Worm (Caenorhabditis elegans): ENCODE results near the gene grd-8.

Gene grd-8

DNA sequence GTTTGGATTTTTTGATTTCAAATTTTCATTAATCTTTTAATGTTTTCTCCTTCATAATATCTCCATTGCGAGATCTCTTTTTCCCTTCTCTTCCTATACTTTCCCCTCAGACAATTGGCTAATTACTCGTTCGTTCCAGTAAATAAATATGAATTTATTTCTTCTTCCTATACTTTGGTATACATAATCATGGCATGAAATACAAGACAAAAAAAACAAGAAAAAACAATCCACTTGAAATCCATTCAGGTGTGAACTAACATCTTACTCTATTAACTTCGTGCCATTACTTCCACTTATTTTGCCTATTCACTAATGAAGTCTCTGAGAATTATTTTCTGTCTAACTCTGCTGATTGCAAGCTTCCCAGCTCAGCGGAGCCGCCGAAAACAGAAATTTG is at the start of gene grd-8:
TSS of gene grd-8 (plus strand) at position 301 of the 400 bp plus-strand sequence.
- no peak for TF ChIP-seq sem-2 (GFP tag; optimal IDR thresholded peaks at IDR 0.05)
- TF ChIP-seq nhr-237 (tag; optimal IDR thresholded peaks at IDR 0.05) = no peak
- no peak for TF ChIP-seq elt-1 (tag; optimal IDR thresholded peaks at IDR 0.05; ENCODE audit: borderline replicate concordance, insufficient read depth)
- TF ChIP-seq mab-5 (tag; optimal IDR thresholded peaks at IDR 0.05) = no peak
- no peak for TF ChIP-seq ceh-43 (GFP tag; optimal IDR thresholded peaks at IDR 0.05)
- TF ChIP-seq M03D4.4 (tag; optimal IDR thresholded peaks at IDR 0.05) = no peak
- TF ChIP-seq lsy-2 (tag; optimal IDR thresholded peaks at IDR 0.05) = no peak
- TF ChIP-seq pha-4 (tag; optimal IDR thresholded peaks at IDR 0.05) = no peak
- no peak for TF ChIP-seq zip-8 (tag; optimal IDR thresholded peaks at IDR 0.05)
- no peak for TF ChIP-seq lin-13 (tag; optimal IDR thresholded peaks at IDR 0.05)
- TF ChIP-seq ces-1 (GFP tag; optimal IDR thresholded peaks at IDR 0.05) = no peak
- TF ChIP-seq flh-1 (GFP tag; optimal IDR thresholded peaks at IDR 0.05) = no peak
- TF ChIP-seq nhr-76 (tag; optimal IDR thresholded peaks at IDR 0.05) = no peak
- no peak for TF ChIP-seq cnd-1 (tag; optimal IDR thresholded peaks at IDR 0.05)
- TF ChIP-seq unc-39 (tag; optimal IDR thresholded peaks at IDR 0.05) = no peak
- no peak for TF ChIP-seq ham-2 (GFP tag; optimal IDR thresholded peaks at IDR 0.05)
- TF ChIP-seq blmp-1 (tag; optimal IDR thresholded peaks at IDR 0.05) = no peak

DNA sequence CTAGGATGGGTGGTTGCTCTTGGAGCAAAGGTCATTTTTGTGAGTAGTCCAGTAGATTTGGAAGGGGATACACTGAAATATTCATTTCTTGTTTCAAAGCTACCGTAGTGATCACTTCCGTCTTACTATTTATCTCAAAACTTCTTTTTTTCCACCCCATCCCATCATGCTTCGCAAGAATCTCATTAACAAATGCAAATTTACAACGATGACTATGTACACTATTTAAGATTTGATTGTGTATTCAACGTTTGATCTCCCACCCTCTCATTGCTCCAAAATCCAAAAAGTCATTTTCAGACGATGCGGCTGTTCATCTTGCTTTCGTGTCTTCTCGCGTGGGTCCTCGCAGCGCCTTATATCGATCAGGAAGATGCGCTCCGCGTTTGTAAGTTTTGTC is 49.3 kb upstream of the grd-8 start, which contains the start of gene flp-21:
TSS of gene flp-21 (plus strand) at position 301 of the 400 bp plus-strand sequence.
- TF ChIP-seq elt-3 (tag; optimal IDR thresholded peaks at IDR 0.05) (no peak), snpc-4 (tag; optimal IDR thresholded peaks at IDR 0.05) (no peak), flh-1 (GFP tag; optimal IDR thresholded peaks at IDR 0.05) (no peak), ceh-83 (GFP tag; optimal IDR thresholded peaks at IDR 0.05) (no peak), nhr-76 (tag; optimal IDR thresholded peaks at IDR 0.05) (no peak), unc-62 (GFP tag; optimal IDR thresholded peaks at IDR 0.05) (no peak), pha-4 (tag; optimal IDR thresholded peaks at IDR 0.05) (no peak), ceh-39 (tag; optimal IDR thresholded peaks at IDR 0.05) (no peak), drap-1 (GFP tag; optimal IDR thresholded peaks at IDR 0.05) (no peak), unc-120 (tag; optimal IDR thresholded peaks at IDR 0.05; ENCODE audit: poor library complexity, severe bottlenecking) (no peak), tbx-8 (GFP tag; optimal IDR thresholded peaks at IDR 0.05) (no peak), lin-32 (GFP tag; optimal IDR thresholded peaks at IDR 0.05) (no peak), ztf-11 (tag; optimal IDR thresholded peaks at IDR 0.05) (no peak)

DNA sequence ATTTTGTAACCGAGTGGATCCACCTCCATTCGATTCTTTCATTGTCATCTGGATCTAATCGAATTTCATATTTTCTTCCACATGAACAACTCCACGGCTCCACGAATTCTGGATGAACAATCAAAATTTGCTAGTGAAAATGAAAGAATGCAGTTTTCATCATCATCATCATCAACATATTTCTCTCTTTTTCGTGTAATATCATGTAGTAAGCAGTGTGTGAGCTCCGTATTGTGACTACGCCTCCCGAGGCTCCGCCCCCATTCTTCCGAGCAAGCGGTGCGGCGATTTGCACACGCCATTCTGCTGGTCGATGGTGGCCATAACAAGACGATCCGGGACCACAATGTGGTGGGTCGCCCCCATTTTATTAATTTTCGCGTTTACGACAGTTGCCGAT is 44.2 kb upstream of the grd-8 start, which contains the start of gene ZK742.7:
TSS of gene ZK742.7 (plus strand) at position 301 of the 400 bp plus-strand sequence.
- TF ChIP-seq sptf-1 (tag; optimal IDR thresholded peaks at IDR 0.05) (no peak), elt-3 (tag; optimal IDR thresholded peaks at IDR 0.05) (no peak), elt-1 (tag; optimal IDR thresholded peaks at IDR 0.05; ENCODE audit: borderline replicate concordance, insufficient read depth) (no peak), nhr-12 (tag; optimal IDR thresholded peaks at IDR 0.05) (no peak), nhr-2 (tag; optimal IDR thresholded peaks at IDR 0.05) (no peak), lin-13 (tag; optimal IDR thresholded peaks at IDR 0.05) (no peak), sem-2 (GFP tag; optimal IDR thresholded peaks at IDR 0.05) (no peak), nhr-76 (tag; optimal IDR thresholded peaks at IDR 0.05) (no peak), unc-62 (GFP tag; optimal IDR thresholded peaks at IDR 0.05) (no peak)

DNA sequence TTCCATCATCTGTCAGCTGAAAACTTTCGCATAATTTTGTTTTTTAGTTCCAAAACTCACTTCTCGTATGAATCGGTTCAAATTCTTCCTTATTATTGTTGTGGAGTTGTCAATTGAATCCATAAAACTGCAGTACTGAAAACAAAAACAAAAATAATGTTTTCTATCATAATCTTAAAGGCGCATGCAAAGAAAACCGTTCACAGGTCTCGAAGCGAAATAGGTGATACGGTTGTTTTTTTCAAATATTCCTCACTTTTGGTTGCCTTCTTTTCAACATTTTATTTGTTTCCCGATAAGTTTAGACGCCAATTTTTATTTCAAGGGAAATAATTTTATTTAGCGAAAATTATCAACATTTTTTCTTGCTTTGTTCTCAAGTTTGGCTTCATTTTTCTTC is 38.8 kb upstream of the grd-8 start:
- TF ChIP-seq elt-1 (tag; optimal IDR thresholded peaks at IDR 0.05; ENCODE audit: borderline replicate concordance, insufficient read depth) = no peak
- TF ChIP-seq nhr-2 (tag; optimal IDR thresholded peaks at IDR 0.05) = no peak
- TF ChIP-seq unc-39 (tag; optimal IDR thresholded peaks at IDR 0.05) = no peak
- TF ChIP-seq unc-62 (GFP tag; optimal IDR thresholded peaks at IDR 0.05) = no peak
- no peak for TF ChIP-seq sem-2 (GFP tag; optimal IDR thresholded peaks at IDR 0.05)
- TF ChIP-seq flh-1 (GFP tag; optimal IDR thresholded peaks at IDR 0.05) = no peak
- TF ChIP-seq bed-3 (GFP tag; optimal IDR thresholded peaks at IDR 0.05) = no peak
- TF ChIP-seq mep-1 (tag; optimal IDR thresholded peaks at IDR 0.05) = no peak
